Worm (Caenorhabditis elegans): ENCODE data around the gene ergo-1.

The ergo-1 gene

DNA sequence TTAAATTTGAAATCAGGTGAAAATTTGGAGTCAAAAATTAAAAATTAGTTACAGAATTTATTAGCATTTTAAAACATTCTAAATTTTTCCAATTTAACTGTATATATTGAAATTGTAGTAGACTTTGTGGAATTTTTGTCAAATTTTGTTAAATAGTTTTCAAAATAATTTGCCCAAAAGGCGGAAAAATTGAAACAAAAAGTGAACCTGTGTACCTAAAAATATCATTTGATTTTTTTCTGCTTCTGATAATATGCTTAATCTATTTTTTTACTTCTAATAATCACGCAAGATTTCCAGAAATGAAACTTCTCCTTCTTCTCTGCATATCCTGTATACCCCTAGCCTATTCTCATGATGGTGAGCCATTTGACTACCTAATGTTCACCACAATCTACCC lies 52.7 kb downstream of the ergo-1 start, which contains the start of gene rnst-2:
TSS of gene rnst-2 (plus strand) at position 301 of the 400 bp plus-strand sequence.
- TF ChIP-seq mep-1 (tag; optimal IDR thresholded peaks at IDR 0.05) (no peak), blmp-1 (tag; optimal IDR thresholded peaks at IDR 0.05) (no peak), snpc-4 (tag; optimal IDR thresholded peaks at IDR 0.05) (no peak), ces-1 (GFP tag; optimal IDR thresholded peaks at IDR 0.05) (no peak), lin-13 (tag; optimal IDR thresholded peaks at IDR 0.05) (no peak), nhr-237 (tag; optimal IDR thresholded peaks at IDR 0.05) (no peak), lsy-2 (tag; optimal IDR thresholded peaks at IDR 0.05) (no peak), nhr-28 (tag; optimal IDR thresholded peaks at IDR 0.05) (no peak), ztf-11 (tag; optimal IDR thresholded peaks at IDR 0.05) (no peak)

DNA sequence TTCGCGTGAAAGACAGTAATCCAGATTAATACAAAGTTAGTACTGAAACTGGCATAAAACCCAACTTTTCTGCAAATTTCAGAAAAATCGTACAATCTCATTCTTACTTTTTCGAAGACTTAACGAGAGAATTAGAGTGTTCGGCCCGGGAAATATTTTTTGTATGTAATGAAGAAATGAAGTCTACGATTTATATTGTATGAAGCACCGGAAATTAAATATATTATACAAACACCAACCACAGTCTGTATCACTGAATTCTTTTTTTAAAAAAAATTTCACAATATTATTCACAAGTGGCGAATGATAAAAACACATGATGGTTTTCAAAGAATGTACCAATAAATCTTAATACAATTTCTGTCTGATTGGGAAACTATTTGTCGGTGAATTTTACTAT lies 55.9 kb downstream of the ergo-1 start, which contains the start of gene str-67:
TSS of gene str-67 (minus strand) at position 101 of the 400 bp plus-strand sequence.
- TF ChIP-seq sem-2 (GFP tag; optimal IDR thresholded peaks at IDR 0.05) = no peak
- TF ChIP-seq unc-120 (tag; optimal IDR thresholded peaks at IDR 0.05; ENCODE audit: poor library complexity, severe bottlenecking) = no peak
- TF ChIP-seq bed-3 (GFP tag; optimal IDR thresholded peaks at IDR 0.05) = no peak
- no peak for TF ChIP-seq M03D4.4 (tag; optimal IDR thresholded peaks at IDR 0.05)
- no peak for TF ChIP-seq ceh-43 (GFP tag; optimal IDR thresholded peaks at IDR 0.05)
- TF ChIP-seq nhr-237 (tag; optimal IDR thresholded peaks at IDR 0.05) = no peak
- no peak for TF ChIP-seq lsy-2 (tag; optimal IDR thresholded peaks at IDR 0.05)
- TF ChIP-seq tbx-8 (GFP tag; optimal IDR thresholded peaks at IDR 0.05) = no peak
- no peak for TF ChIP-seq elt-1 (tag; optimal IDR thresholded peaks at IDR 0.05; ENCODE audit: borderline replicate concordance, insufficient read depth)
- no peak for TF ChIP-seq zip-8 (tag; optimal IDR thresholded peaks at IDR 0.05)
- no peak for TF ChIP-seq pha-4 (tag; optimal IDR thresholded peaks at IDR 0.05)
- no peak for TF ChIP-seq nhr-28 (tag; optimal IDR thresholded peaks at IDR 0.05)
- no peak for TF ChIP-seq ceh-83 (GFP tag; optimal IDR thresholded peaks at IDR 0.05)
- no peak for TF ChIP-seq ces-1 (GFP tag; optimal IDR thresholded peaks at IDR 0.05)
- no peak for TF ChIP-seq mab-5 (tag; optimal IDR thresholded peaks at IDR 0.05)
- TF ChIP-seq lin-13 (tag; optimal IDR thresholded peaks at IDR 0.05) = no peak
- no peak for TF ChIP-seq nhr-12 (tag; optimal IDR thresholded peaks at IDR 0.05)
- no peak for TF ChIP-seq nhr-76 (tag; optimal IDR thresholded peaks at IDR 0.05)
- TF ChIP-seq lin-32 (GFP tag; optimal IDR thresholded peaks at IDR 0.05) = no peak
- TF ChIP-seq unc-62 (GFP tag; optimal IDR thresholded peaks at IDR 0.05) = no peak

ce11 chrV:1067468-1067867 lies 58.9 kb downstream of the ergo-1 start, which contains the start of gene K10C9.7:
Gene K10C9.7 (minus strand): TSS chrV:1067568.
- TF ChIP-seq nhr-2 (tag; optimal IDR thresholded peaks at IDR 0.05) = no peak
- TF ChIP-seq blmp-1 (tag; optimal IDR thresholded peaks at IDR 0.05) = no peak
- TF ChIP-seq ceh-39 (tag; optimal IDR thresholded peaks at IDR 0.05) = no peak
- no peak for TF ChIP-seq pha-4 (tag; optimal IDR thresholded peaks at IDR 0.05)

Measured in whole organism, mixed stage, embryonic.